Worm (Caenorhabditis elegans): ENCODE measurements around the gene kup-1.
A peak's percentile ranks its signal among the peaks of the same experiment; 100 is the strongest.

The kup-1 gene

ce11 chrV:12040823-12041606 is at the start of gene kup-1, which contains the start of gene F10C2.4 (continued):
- TF ChIP-seq ZK185.1 (tag; optimal IDR thresholded peaks at IDR 0.05; ENCODE audit: poor library complexity, severe bottlenecking), result no peak
- TF ChIP-seq ztf-3 (GFP tag; optimal IDR thresholded peaks at IDR 0.05), result no peak
- no peak for TF ChIP-seq akir-1 (GFP tag; optimal IDR thresholded peaks at IDR 0.05)
- TF ChIP-seq Y79H2A.3 (GFP tag; conservative IDR thresholded peaks at IDR 0.05), result no peak
- no peak for TF ChIP-seq lin-40 (tag; optimal IDR thresholded peaks at IDR 0.05)
- no peak for TF ChIP-seq zim-3 (tag; optimal IDR thresholded peaks at IDR 0.05)
- no peak for TF ChIP-seq ztf-22 (GFP tag; optimal IDR thresholded peaks at IDR 0.05)
- TF ChIP-seq snpc-4 (GFP tag; optimal IDR thresholded peaks at IDR 0.05), result no peak
- peak in 2 of 4 experiments; percentile 5 to 40 for TF ChIP-seq snpc-4 (tag; optimal IDR thresholded peaks at IDR 0.05)
- TF ChIP-seq ztf-28 (GFP tag; IDR thresholded peaks at IDR 0.05), result no peak
- no peak for TF ChIP-seq snpc-1.1 (tag; optimal IDR thresholded peaks at IDR 0.05; ENCODE audit: insufficient read depth)
- TF ChIP-seq dox-1 (GFP tag; IDR thresholded peaks at IDR 0.05), result peak; percentile 44; the same call in 1 of the 2 replicates
- TF ChIP-seq Y95B8A.8 (GFP tag; IDR thresholded peaks at IDR 0.05), result no peak
- TF ChIP-seq rpc-1 (optimal IDR thresholded peaks at IDR 0.05), result no peak
- no peak for TF ChIP-seq rpc-1 (tag; optimal IDR thresholded peaks at IDR 0.05)
- no peak for TF ChIP-seq attf-3 (GFP tag; conservative IDR thresholded peaks at IDR 0.05)
- peak; percentile 14 for TF ChIP-seq athp-1 (tag; optimal IDR thresholded peaks at IDR 0.05)
- TF ChIP-seq egl-44 (GFP tag; IDR thresholded peaks at IDR 0.05), result no peak
- no peak for TF ChIP-seq sdz-38 (tag; optimal IDR thresholded peaks at IDR 0.05)
- TF ChIP-seq pha-4 (tag; optimal IDR thresholded peaks at IDR 0.05), result no peak
- TF ChIP-seq lsl-1 (GFP tag; optimal IDR thresholded peaks at IDR 0.05), result peak; percentile 21
- no peak for TF ChIP-seq F49E8.2 (tag; optimal IDR thresholded peaks at IDR 0.05; ENCODE audit: insufficient read depth)
- TF ChIP-seq madf-10 (tag; optimal IDR thresholded peaks at IDR 0.05), result no peak
- no peak for TF ChIP-seq unc-62 (GFP tag; optimal IDR thresholded peaks at IDR 0.05)
- TF ChIP-seq B0035.1 (tag; optimal IDR thresholded peaks at IDR 0.05), result no peak
- no peak for TF ChIP-seq rcor-1 (GFP tag; IDR thresholded peaks at IDR 0.05)
- TF ChIP-seq ceh-100 (GFP tag; IDR thresholded peaks at IDR 0.05), result no peak
- no peak for TF ChIP-seq chd-7 (tag; optimal IDR thresholded peaks at IDR 0.05)
- TF ChIP-seq bed-1 (GFP tag; IDR thresholded peaks at IDR 0.05), result no peak
- no peak for TF ChIP-seq C17E4.6 (GFP tag; IDR thresholded peaks at IDR 0.05)
- TF ChIP-seq attf-6 (GFP tag; IDR thresholded peaks at IDR 0.05), result no peak
- TF ChIP-seq lin-26 (GFP tag; IDR thresholded peaks at IDR 0.05), result no peak
- TF ChIP-seq atf-7 (tag; optimal IDR thresholded peaks at IDR 0.05), result no peak
- TF ChIP-seq hrde-1 (tag; optimal IDR thresholded peaks at IDR 0.05; ENCODE audit: borderline replicate concordance), result no peak
- no peak for TF ChIP-seq tbx-9 (tag; optimal IDR thresholded peaks at IDR 0.05; ENCODE audit: borderline replicate concordance)
- TF ChIP-seq ztf-6 (GFP tag; IDR thresholded peaks at IDR 0.05), result no peak
- TF ChIP-seq ccch-3 (GFP tag; optimal IDR thresholded peaks at IDR 0.05), result no peak
- TF ChIP-seq ceh-79 (tag; optimal IDR thresholded peaks at IDR 0.05), result no peak
- TF ChIP-seq tlf-1 (GFP tag; optimal IDR thresholded peaks at IDR 0.05), result no peak
- TF ChIP-seq mes-4 (tag; optimal IDR thresholded peaks at IDR 0.05), result no peak
- TF ChIP-seq ztf-25 (GFP tag; IDR thresholded peaks at IDR 0.05), result no peak
- no peak for TF ChIP-seq nhr-120 (GFP tag; IDR thresholded peaks at IDR 0.05)
- no peak for TF ChIP-seq K11D2.4 (GFP tag; IDR thresholded peaks at IDR 0.05)
- no peak for TF ChIP-seq hsf-1 (GFP tag; IDR thresholded peaks at IDR 0.05)
- TF ChIP-seq lag-1 (GFP tag; IDR thresholded peaks at IDR 0.05), result no peak
- TF ChIP-seq sptf-2 (GFP tag; optimal IDR thresholded peaks at IDR 0.05), result no peak
- no peak for TF ChIP-seq K12H6.12 (tag; optimal IDR thresholded peaks at IDR 0.05)
- no peak for TF ChIP-seq nhr-179 (tag; optimal IDR thresholded peaks at IDR 0.05)

All from whole organism, young adult.